ENCODE assay signal across 1 fruit fly cellular context in genomic region chr3R:14430291-14430690, dm6.
TF ChIP-seq lines count a peak whose summit lies in the region.

No protein-coding gene starts in this region.

TF ChIP-seq in whole organism, prepupa, 60 proteins besides CTCF, POLR2A, EP300 and RAD21 (continued from another document):
- TF ChIP-seq Sox102F (GFP tag; optimal IDR thresholded peaks at IDR 0.05; lab: Kevin White, UChicago) (peak; percentile 70), CG6808 (GFP tag; optimal IDR thresholded peaks at IDR 0.05; lab: Kevin White, UChicago) (peak; percentile 71), CG6792 (GFP tag; optimal IDR thresholded peaks at IDR 0.05; lab: Kevin White, UChicago) (peak; percentile 68), Lpt (GFP tag; optimal IDR thresholded peaks at IDR 0.05; lab: Kevin White, UChicago) (peak; percentile 22), CG1621 (tag; optimal IDR thresholded peaks at IDR 0.05; lab: Kevin White, UChicago) (peak; percentile 45), CG4318 (GFP tag; optimal IDR thresholded peaks at IDR 0.05; lab: Kevin White, UChicago) (no peak), spab (GFP tag; optimal IDR thresholded peaks at IDR 0.05; lab: Kevin White, UChicago) (peak; percentile 73), CG16779 (tag; optimal IDR thresholded peaks at IDR 0.05; lab: Kevin White, UChicago) (no peak), OdsH (GFP tag; optimal IDR thresholded peaks at IDR 0.05; lab: Kevin White, UChicago) (peak; percentile 72), Ets96B (tag; optimal IDR thresholded peaks at IDR 0.05; lab: Kevin White, UChicago) (peak; percentile 86), dsx (GFP tag; optimal IDR thresholded peaks at IDR 0.05; lab: Kevin White, UChicago; ENCODE audit: poor library complexity, severe bottlenecking) (peak; percentile 81), net (GFP tag; optimal IDR thresholded peaks at IDR 0.05; lab: Kevin White, UChicago) (peak; percentile 48), fd85E (GFP tag; optimal IDR thresholded peaks at IDR 0.05; lab: Kevin White, UChicago) (peak; percentile 26), Smox (GFP tag; optimal IDR thresholded peaks at IDR 0.05; lab: Kevin White, UChicago) (peak; percentile 65), CG8632 (GFP tag; optimal IDR thresholded peaks at IDR 0.05; lab: Kevin White, UChicago) (peak; percentile 69), CG10631 (GFP tag; optimal IDR thresholded peaks at IDR 0.05; lab: Kevin White, UChicago) (peak; percentile 78), topi (GFP tag; optimal IDR thresholded peaks at IDR 0.05; lab: Kevin White, UChicago) (peak; percentile 77), ss (GFP tag; optimal IDR thresholded peaks at IDR 0.05; lab: Kevin White, UChicago) (peak; percentile 82 to 84), Met (GFP tag; optimal IDR thresholded peaks at IDR 0.05; lab: Kevin White, UChicago) (peak; percentile 73), CG3919 (GFP tag; optimal IDR thresholded peaks at IDR 0.05; lab: Kevin White, UChicago) (peak; percentile 76), acj6 (GFP tag; optimal IDR thresholded peaks at IDR 0.05; lab: Kevin White, UChicago) (peak; percentile 73), Eip78C (GFP tag; lab: Kevin White, UChicago) (peak; percentile 95), vri (GFP tag; optimal IDR thresholded peaks at IDR 0.05; lab: Kevin White, UChicago) (peak; percentile 23), CG8319 (GFP tag; optimal IDR thresholded peaks at IDR 0.05; lab: Kevin White, UChicago) (peak; percentile 28), Blimp-1 (GFP tag; optimal IDR thresholded peaks at IDR 0.05; lab: Kevin White, UChicago) (peak; percentile 16), Hr39 (GFP tag; optimal IDR thresholded peaks at IDR 0.05; lab: Kevin White, UChicago) (peak; percentile 70), CG32006 (GFP tag; optimal IDR thresholded peaks at IDR 0.05; lab: Kevin White, UChicago) (peak; percentile 18), CG11762 (GFP tag; optimal IDR thresholded peaks at IDR 0.05; lab: Kevin White, UChicago; ENCODE audit: insufficient read depth) (peak; percentile 29), fkh (GFP tag; optimal IDR thresholded peaks at IDR 0.05; lab: Kevin White, UChicago) (no peak), CG6163 (GFP tag; IDR thresholded peaks at IDR 0.05; lab: Robert Waterston, UW) (peak; percentile 71), eg (GFP tag; IDR thresholded peaks at IDR 0.05; lab: Robert Waterston, UW) (peak; percentile 32; the same call in 1 of the 3 replicates)
